Fruit fly (Drosophila melanogaster): ENCODE data around the gene CG34299.
A peak's percentile ranks its signal among the peaks of the same experiment; 100 is the strongest.

The CG34299 gene

dm6 chr3R:30276482-30277282 lies 27.3 kb downstream of the CG34299 start (continued):
- TF ChIP-seq B-H2 (GFP tag; optimal IDR thresholded peaks at IDR 0.05), result no peak
- no peak for TF ChIP-seq grn (GFP tag; optimal IDR thresholded peaks at IDR 0.05)
- TF ChIP-seq CG1602 (GFP tag; optimal IDR thresholded peaks at IDR 0.05), result peak; percentile 31
- TF ChIP-seq CG17361 (GFP tag; IDR thresholded peaks at IDR 0.05), result no peak
- TF ChIP-seq CG9797 (GFP tag; optimal IDR thresholded peaks at IDR 0.05), result no peak
- no peak for TF ChIP-seq CkIIα-i1 (GFP tag; IDR thresholded peaks at IDR 0.05)
- peak; percentile 57 for TF ChIP-seq slbo (GFP tag; IDR thresholded peaks at IDR 0.05)
- no peak for TF ChIP-seq CG3838 (GFP tag; optimal IDR thresholded peaks at IDR 0.05)
- TF ChIP-seq pho (GFP tag; optimal IDR thresholded peaks at IDR 0.05), result peak; percentile 26
- TF ChIP-seq disco-r (GFP tag; optimal IDR thresholded peaks at IDR 0.05), result peak; percentile 12
- TF ChIP-seq CG17328 (GFP tag; IDR thresholded peaks at IDR 0.05), result peak; percentile 43; the same call in 1 of the 2 replicates
- TF ChIP-seq Atf3 (GFP tag; optimal IDR thresholded peaks at IDR 0.05), result no peak
- no peak for TF ChIP-seq sc (optimal IDR thresholded peaks at IDR 0.05)
- peak; percentile 16 for TF ChIP-seq sc (GFP tag; optimal IDR thresholded peaks at IDR 0.05)
- TF ChIP-seq CG13287 (GFP tag; IDR thresholded peaks at IDR 0.05; ENCODE audit: partially characterized antibody), result peak; percentile 38; the same call in 1 of the 2 replicates
- no peak for TF ChIP-seq ab (GFP tag; optimal IDR thresholded peaks at IDR 0.05)
- TF ChIP-seq Scr (GFP tag; IDR thresholded peaks at IDR 0.05; ENCODE audit: partially characterized antibody), result no peak
- no peak for TF ChIP-seq zfh2 (GFP tag; optimal IDR thresholded peaks at IDR 0.05)
- TF ChIP-seq Chrac-16 (GFP tag; optimal IDR thresholded peaks at IDR 0.05), result peak; percentile 29
- peak; percentile 13 for TF ChIP-seq CG7745 (tag; optimal IDR thresholded peaks at IDR 0.05)
- peak; percentile 6 for TF ChIP-seq en (GFP tag; optimal IDR thresholded peaks at IDR 0.05)
- TF ChIP-seq br (optimal IDR thresholded peaks at IDR 0.05), result no peak
- peak; percentile 32 for TF ChIP-seq shn (GFP tag; optimal IDR thresholded peaks at IDR 0.05)
- peak; percentile 37 for TF ChIP-seq CoRest (tag; optimal IDR thresholded peaks at IDR 0.05)
- no peak for TF ChIP-seq CG13123 (GFP tag; optimal IDR thresholded peaks at IDR 0.05)
- no peak for TF ChIP-seq lov (optimal IDR thresholded peaks at IDR 0.05)
- peak; percentile 76; the same call in 1 of the 3 replicates for TF ChIP-seq lov (GFP tag; IDR thresholded peaks at IDR 0.05)
- peak; percentile 56 for TF ChIP-seq CG30403 (GFP tag; optimal IDR thresholded peaks at IDR 0.05)
- TF ChIP-seq Lpt (GFP tag; optimal IDR thresholded peaks at IDR 0.05), result no peak
- no peak for TF ChIP-seq CG9876 (GFP tag; optimal IDR thresholded peaks at IDR 0.05)
- no peak for TF ChIP-seq CG12299 (tag; optimal IDR thresholded peaks at IDR 0.05)
- TF ChIP-seq Dp (GFP tag; optimal IDR thresholded peaks at IDR 0.05), result no peak
- TF ChIP-seq Six4 (GFP tag; optimal IDR thresholded peaks at IDR 0.05), result peak; percentile 48
- no peak for TF ChIP-seq Dek (tag; optimal IDR thresholded peaks at IDR 0.05)
- peak; percentile 44 for TF ChIP-seq Atf6 (GFP tag; IDR thresholded peaks at IDR 0.05)
- TF ChIP-seq CG10654 (GFP tag; optimal IDR thresholded peaks at IDR 0.05), result peak; percentile 59
- peak; percentile 44; the same call in 1 of the 2 replicates for TF ChIP-seq sens-2 (GFP tag; IDR thresholded peaks at IDR 0.05)
- TF ChIP-seq CG17612 (GFP tag; IDR thresholded peaks at IDR 0.05), result no peak
- no peak for TF ChIP-seq CG8359 (GFP tag; optimal IDR thresholded peaks at IDR 0.05; ENCODE audit: borderline replicate concordance)
- peak; percentile 50 for TF ChIP-seq jing (GFP tag; optimal IDR thresholded peaks at IDR 0.05)
- no peak for TF ChIP-seq Ssrp (tag; optimal IDR thresholded peaks at IDR 0.05)
- TF ChIP-seq CG5180 (GFP tag; optimal IDR thresholded peaks at IDR 0.05), result peak; percentile 99
- TF ChIP-seq luna (GFP tag; optimal IDR thresholded peaks at IDR 0.05), result no peak
- TF ChIP-seq ERR (GFP tag; optimal IDR thresholded peaks at IDR 0.05), result no peak
- TF ChIP-seq otp (GFP tag; IDR thresholded peaks at IDR 0.05), result peak; percentile 17; the same call in 1 of the 3 replicates
- TF ChIP-seq gem (tag; optimal IDR thresholded peaks at IDR 0.05), result peak; percentile 39
- no peak for TF ChIP-seq zf30C (GFP tag; optimal IDR thresholded peaks at IDR 0.05)
- TF ChIP-seq Asciz (GFP tag; optimal IDR thresholded peaks at IDR 0.05), result no peak
- TF ChIP-seq Spps (tag; optimal IDR thresholded peaks at IDR 0.05), result peak; percentile 32
- peak; percentile 23 for TF ChIP-seq pum (GFP tag; optimal IDR thresholded peaks at IDR 0.05)
- peak; percentile 77 for TF ChIP-seq row (GFP tag; IDR thresholded peaks at IDR 0.05)

Measured in whole organism, embryonic.